Fruit fly (Drosophila melanogaster) whole organism, embryonic: ENCODE measurements around the gene CG44040.

Experiments
- Aef1 ChIP-seq: fragments of 200-800 bp; sonication (Bioruptor generic); IDR thresholded peaks from 3 replicates; pipeline ENCODE4 v1.3.6; 2022; ENCODE audit warnings: missing biosample characterization, missing genetic modification characterization
- Antp ChIP-seq: fragments of 200-800 bp; sonication (Bioruptor generic); optimal IDR thresholded peaks from 3 replicates; lab custom pipeline; 2016; ENCODE audit warnings: missing biosample characterization, missing genetic modification characterization
- CG10543 ChIP-seq: fragments of 200-800 bp; sonication (Bioruptor generic); optimal IDR thresholded peaks from 3 replicates; lab custom pipeline; 2017; ENCODE audit warnings: missing biosample characterization, mild to moderate bottlenecking, missing genetic modification characterization, moderate library complexity
- CG12391 ChIP-seq: fragments of 200-800 bp; sonication (Bioruptor generic); optimal IDR thresholded peaks from 3 replicates; lab custom pipeline; 2018; ENCODE audit warnings: missing biosample characterization, mild to moderate bottlenecking, missing genetic modification characterization, moderate library complexity
- CG13296 ChIP-seq: fragments of 200-800 bp; sonication (Bioruptor generic); optimal IDR thresholded peaks from 3 replicates; lab custom pipeline; 2018; ENCODE audit warnings: missing biosample characterization, mild to moderate bottlenecking, missing genetic modification characterization
- CG13424 ChIP-seq: fragments of 200-800 bp; sonication (Bioruptor generic); optimal IDR thresholded peaks from 2 replicates; lab custom pipeline; 2019; ENCODE audit warnings: missing biosample characterization, mild to moderate bottlenecking, missing genetic modification characterization, moderate library complexity
- CG14014 ChIP-seq: fragments of 200-800 bp; sonication (Bioruptor generic); IDR thresholded peaks from 2 replicates; pipeline ENCODE4 v1.3.6; 2022; ENCODE audit warnings: missing biosample characterization, missing genetic modification characterization
- CG14710 ChIP-seq: fragments of 200-800 bp; sonication (Bioruptor generic); optimal IDR thresholded peaks from 3 replicates; lab custom pipeline; 2019; ENCODE audit warnings: missing biosample characterization, mild to moderate bottlenecking, missing genetic modification characterization, moderate library complexity
- CG1602 ChIP-seq: fragments of 200-800 bp; sonication (Bioruptor generic); optimal IDR thresholded peaks from 3 replicates; lab custom pipeline; 2016; ENCODE audit warnings: missing biosample characterization, missing genetic modification characterization
- CG17829 ChIP-seq: fragments of 200-800 bp; optimal IDR thresholded peaks from 2 replicates; lab custom pipeline; 2019; ENCODE audit warnings: missing biosample characterization, mild to moderate bottlenecking, missing genetic modification characterization, moderate library complexity
- CG2120 ChIP-seq: fragments of 200-800 bp; sonication (Bioruptor generic); optimal IDR thresholded peaks from 3 replicates; lab custom pipeline; 2016; ENCODE audit warnings: missing biosample characterization, missing genetic modification characterization
- CG2202 ChIP-seq: fragments of 200-800 bp; sonication (Bioruptor generic); optimal IDR thresholded peaks from 2 replicates; lab custom pipeline; 2018; ENCODE audit warnings: missing biosample characterization, mild to moderate bottlenecking, missing genetic modification characterization
- CG32772 ChIP-seq: fragments of 200-800 bp; sonication (Bioruptor generic); IDR thresholded peaks from 2 replicates; pipeline ENCODE4 v1.3.6; 2022; ENCODE audit warnings: missing biosample characterization, missing genetic modification characterization
- CG34376 ChIP-seq: fragments of 200-800 bp; sonication (Bioruptor generic); optimal IDR thresholded peaks from 2 replicates; lab custom pipeline; 2018; ENCODE audit warnings: missing biosample characterization, mild to moderate bottlenecking, missing genetic modification characterization
- CG4328 ChIP-seq: fragments of 200-800 bp; sonication (Bioruptor generic); optimal IDR thresholded peaks from 3 replicates; lab custom pipeline; 2017; ENCODE audit warnings: missing biosample characterization, missing genetic modification reagents, missing genetic modification characterization
- CG4360 ChIP-seq: fragments of 200-800 bp; sonication (Bioruptor generic); IDR thresholded peaks from 2 replicates; pipeline ENCODE4 v1.3.6; 2022; ENCODE audit warnings: missing biosample characterization, missing genetic modification characterization
- CG4424 ChIP-seq: fragments of 200-800 bp; sonication (Bioruptor generic); optimal IDR thresholded peaks from 3 replicates; lab custom pipeline; 2016; ENCODE audit warnings: missing biosample characterization, missing genetic modification characterization
- CG4617 ChIP-seq: fragments of 200-800 bp; sonication (Bioruptor generic); optimal IDR thresholded peaks from 3 replicates; lab custom pipeline; 2016; ENCODE audit warnings: missing biosample characterization, missing genetic modification characterization, borderline replicate concordance
- CG7556 ChIP-seq: fragments of 200-800 bp; sonication (Bioruptor generic); optimal IDR thresholded peaks from 2 replicates; lab custom pipeline; 2017; ENCODE audit warnings: missing biosample characterization, mild to moderate bottlenecking, missing genetic modification characterization
- CG8089 ChIP-seq: fragments of 200-800 bp; sonication (Bioruptor generic); optimal IDR thresholded peaks from 3 replicates; lab custom pipeline; 2016; ENCODE audit warnings: missing biosample characterization, missing genetic modification characterization
- Chrac-16 ChIP-seq: fragments of 200-800 bp; sonication (Bioruptor generic); optimal IDR thresholded peaks from 3 replicates; lab custom pipeline; 2016; ENCODE audit warnings: missing biosample characterization, missing genetic modification characterization
- Dll ChIP-seq: fragments of 200-800 bp; sonication (Bioruptor generic); IDR thresholded peaks from 4 replicates; pipeline ENCODE4 v1.3.6; 2022; ENCODE audit warnings: missing biosample characterization, missing genetic modification characterization; ENCODE audit not compliant: partially characterized antibody
- Fer1 ChIP-seq: fragments of 200-800 bp; sonication (Bioruptor generic); optimal IDR thresholded peaks from 2 replicates; lab custom pipeline; 2017; ENCODE audit warnings: missing biosample characterization, mild to moderate bottlenecking, missing genetic modification characterization
- HLH54F ChIP-seq: fragments of 200-800 bp; sonication (Bioruptor generic); optimal IDR thresholded peaks from 3 replicates; lab custom pipeline; 2016; ENCODE audit warnings: missing biosample characterization, missing genetic modification characterization
- HmgZ ChIP-seq: fragments of 200-800 bp; sonication (Bioruptor generic); optimal IDR thresholded peaks from 2 replicates; lab custom pipeline; 2018; ENCODE audit warnings: missing biosample characterization, mild to moderate bottlenecking, missing genetic modification characterization
- Hmr ChIP-seq: fragments of 200-800 bp; sonication (Bioruptor generic); optimal IDR thresholded peaks from 3 replicates; lab custom pipeline; 2017; ENCODE audit warnings: mild to moderate bottlenecking, missing biosample characterization, missing genetic modification reagents, missing genetic modification characterization
- Hr3 ChIP-seq: fragments of 200-800 bp; sonication (Bioruptor generic); optimal IDR thresholded peaks from 3 replicates; lab custom pipeline; 2016; ENCODE audit warnings: missing biosample characterization, missing genetic modification characterization
- Hr51 ChIP-seq, 2 experiments: fragments of 200-800 bp; sonication (Bioruptor generic); optimal IDR thresholded peaks; 2 replicates in 1 of 2; 3 replicates in 1 of 2; lab custom pipeline; 2016 to 2018; ENCODE audit warnings: missing biosample characterization in 2 of 2, missing genetic modification characterization in 2 of 2, mild to moderate bottlenecking in 1 of 2, moderate library complexity in 1 of 2
- Meics ChIP-seq: fragments of 200-800 bp; sonication (Bioruptor generic); optimal IDR thresholded peaks from 2 replicates; lab custom pipeline; 2017; ENCODE audit warnings: missing biosample characterization, mild to moderate bottlenecking, missing genetic modification characterization
- Ptx1 ChIP-seq: fragments of 200-800 bp; sonication (Bioruptor generic); IDR thresholded peaks from 2 replicates; pipeline ENCODE4 v1.3.6; 2022; ENCODE audit warnings: missing biosample characterization, missing genetic modification characterization
- Scr ChIP-seq: fragments of 200-800 bp; sonication (Bioruptor generic); IDR thresholded peaks from 2 replicates; pipeline ENCODE4 v1.3.6; 2022; ENCODE audit warnings: missing biosample characterization, missing genetic modification characterization; ENCODE audit not compliant: partially characterized antibody
- Sry-β ChIP-seq: fragments of 200-800 bp; sonication (Bioruptor generic); optimal IDR thresholded peaks from 2 replicates; lab custom pipeline; 2018; ENCODE audit warnings: missing biosample characterization, mild to moderate bottlenecking, missing genetic modification characterization, moderate library complexity
- Xbp1 ChIP-seq: fragments of 200-800 bp; sonication (Bioruptor generic); optimal IDR thresholded peaks from 3 replicates; lab custom pipeline; 2016; ENCODE audit warnings: missing biosample characterization, mild to moderate bottlenecking, missing genetic modification characterization
- YL-1 ChIP-seq: fragments of 200-800 bp; sonication (Bioruptor generic); optimal IDR thresholded peaks from 3 replicates; lab custom pipeline; 2017; ENCODE audit warnings: missing biosample characterization, mild to moderate bottlenecking, missing genetic modification characterization
- bcd ChIP-seq: fragments of 200-800 bp; sonication (Bioruptor generic); optimal IDR thresholded peaks from 2 replicates; lab custom pipeline; 2017; ENCODE audit warnings: missing biosample characterization, mild to moderate bottlenecking, missing genetic modification characterization
- bsh ChIP-seq, 2 experiments: fragments of 200-800 bp; sonication (Bioruptor generic); optimal IDR thresholded peaks; 2 replicates each; lab custom pipeline; 2017 to 2018; ENCODE audit warnings: mild to moderate bottlenecking in 2 of 2, missing biosample characterization in 2 of 2, missing genetic modification characterization in 2 of 2, moderate library complexity in 1 of 2
- crol ChIP-seq: fragments of 200-800 bp; sonication (Bioruptor generic); IDR thresholded peaks from 2 replicates; pipeline ENCODE4 v1.3.6; 2022; ENCODE audit warnings: missing biosample characterization, missing genetic modification characterization
- dimm ChIP-seq: fragments of 200-800 bp; sonication (Bioruptor generic); IDR thresholded peaks from 2 replicates; pipeline ENCODE4 v1.3.6; 2022; ENCODE audit warnings: missing biosample characterization, missing genetic modification characterization
- dmrt11E ChIP-seq: fragments of 200-800 bp; sonication (Bioruptor generic); optimal IDR thresholded peaks from 3 replicates; lab custom pipeline; 2018; ENCODE audit warnings: missing biosample characterization, mild to moderate bottlenecking, missing genetic modification characterization, moderate library complexity
- exex ChIP-seq: fragments of 200-800 bp; sonication (Bioruptor generic); optimal IDR thresholded peaks from 4 replicates; lab custom pipeline; 2018; ENCODE audit warnings: missing biosample characterization, mild to moderate bottlenecking, missing genetic modification characterization, moderate library complexity
- ind ChIP-seq: fragments of 200-800 bp; sonication (Bioruptor generic); optimal IDR thresholded peaks from 3 replicates; lab custom pipeline; 2016; ENCODE audit warnings: missing biosample characterization, missing genetic modification characterization
- kni ChIP-seq: fragments of 200-800 bp; sonication (Bioruptor generic); optimal IDR thresholded peaks from 3 replicates; lab custom pipeline; 2017; ENCODE audit warnings: mild to moderate bottlenecking, missing biosample characterization, missing genetic modification reagents, missing genetic modification characterization
- lilli ChIP-seq: fragments of 200-800 bp; sonication (Bioruptor generic); optimal IDR thresholded peaks from 3 replicates; lab custom pipeline; 2016; ENCODE audit warnings: missing biosample characterization, missing genetic modification characterization
- maf-S ChIP-seq: fragments of 200-800 bp; sonication (Bioruptor generic); optimal IDR thresholded peaks from 2 replicates; lab custom pipeline; 2016; ENCODE audit warnings: missing biosample characterization, missing genetic modification characterization
- pnt ChIP-seq: fragments of 200-800 bp; sonication (Bioruptor generic); optimal IDR thresholded peaks from 3 replicates; lab custom pipeline; 2016; ENCODE audit warnings: missing biosample characterization, missing genetic modification characterization
- sd ChIP-seq: fragments of 200-800 bp; sonication (Bioruptor generic); optimal IDR thresholded peaks from 3 replicates; lab custom pipeline; 2018; ENCODE audit warnings: missing biosample characterization, mild to moderate bottlenecking, missing genetic modification characterization, moderate library complexity
- tll ChIP-seq, 2 experiments: fragments of 200-800 bp in 1 of 2; fragments of >200 bp in 1 of 2; sonication (Bioruptor generic) in 1 of 2; optimal IDR thresholded peaks; 2 replicates each; lab custom pipeline; 2017 to 2019; ENCODE audit warnings: missing biosample characterization in 2 of 2, missing genetic modification characterization in 2 of 2, mild to moderate bottlenecking in 1 of 2, moderate library complexity in 1 of 2
- trem ChIP-seq: fragments of 200-800 bp; optimal IDR thresholded peaks from 3 replicates; lab custom pipeline; 2019; ENCODE audit warnings: missing biosample characterization, mild to moderate bottlenecking, missing genetic modification characterization, moderate library complexity
- ttk ChIP-seq: fragments of 200-800 bp; sonication (Bioruptor generic); IDR thresholded peaks from 2 replicates; pipeline ENCODE4 v2.1.2; 2022; ENCODE audit warnings: missing biosample characterization, missing genetic modification characterization

The CG44040 gene

dm6 chr3R:15350993-15351426 lies 30.8 kb downstream of the CG44040 start, which contains the start of the genes Trs33 and Tmtc4 (continued):
- TF ChIP-seq bcd (GFP tag; lab: Kevin White, UChicago) (peak; percentile 26), CG8089 (GFP tag; lab: Kevin White, UChicago) (no peak), CG32772 (GFP tag; lab: Robert Waterston, UW) (no peak), Fer1 (GFP tag; lab: Kevin White, UChicago) (peak; percentile 56), CG1602 (peak; percentile 15), Aef1 (GFP tag; lab: Robert Waterston, UW) (peak; percentile 43; the same call in 2 of the 3 replicates), CG4424 (GFP tag; lab: Kevin White, UChicago) (peak; percentile 26), Scr (GFP tag; lab: Robert Waterston, UW) (peak; percentile 33; the same call in 1 of the 2 replicates), trem (tag; lab: Kevin White, UChicago) (peak; percentile 76), Hmr (peak; percentile 30), crol (peak; percentile 27; the same call in 1 of the 2 replicates), CG2120 (GFP tag; lab: Kevin White, UChicago) (peak; percentile 56), Chrac-16 (GFP tag; lab: Kevin White, UChicago) (peak; percentile 1), Meics (GFP tag; lab: Kevin White, UChicago) (peak; percentile 34), CG13296 (peak; percentile 12), pnt (no peak), CG7556 (GFP tag; lab: Kevin White, UChicago) (peak; percentile 34), CG14710 (tag; lab: Kevin White, UChicago) (peak; percentile 62), CG10543 (GFP tag; lab: Kevin White, UChicago) (peak; percentile 17), YL-1 (GFP tag; lab: Kevin White, UChicago) (peak; percentile 11), exex (tag; lab: Kevin White, UChicago) (peak; percentile 22), Hr3 (GFP tag; lab: Kevin White, UChicago) (peak; percentile 44), CG17829 (peak; percentile 65), ttk (no peak), CG4328 (peak; percentile 29), Antp (GFP tag; lab: Kevin White, UChicago) (no peak), CG12391 (peak; percentile 72), Sry-β (GFP tag; lab: Kevin White, UChicago) (peak; percentile 89), kni (GFP tag; lab: Kevin White, UChicago) (peak; percentile 99), lilli (GFP tag; lab: Kevin White, UChicago) (peak; percentile 16), HLH54F (GFP tag; lab: Kevin White, UChicago) (no peak), CG14014 (GFP tag; lab: Robert Waterston, UW) (no peak), CG4360 (peak; percentile 41; the same call in 1 of the 2 replicates), dmrt11E (peak; percentile 28), CG13424 (tag; lab: Kevin White, UChicago) (peak; percentile 67), CG4617 (GFP tag; lab: Kevin White, UChicago) (peak; percentile 72), Xbp1 (GFP tag; lab: Kevin White, UChicago) (peak; percentile 27), maf-S (GFP tag; lab: Kevin White, UChicago) (no peak), HmgZ (peak; percentile 74), tll (GFP tag; optimal IDR thresholded peaks at IDR 0.05; lab: Kevin White, UChicago) (no peak), CG34376 (GFP tag; lab: Kevin White, UChicago) (peak; percentile 15), Hr51 (GFP tag; optimal IDR thresholded peaks at IDR 0.05; lab: Kevin White, UChicago) (no peak), Dll (GFP tag; lab: Robert Waterston, UW) (0 out of 4 replicates have a peak, but pooled peaks have one; percentile 10), ind (GFP tag; lab: Kevin White, UChicago) (peak; percentile 50), dimm (GFP tag; lab: Robert Waterston, UW) (no peak), CG2202 (tag; lab: Kevin White, UChicago) (no peak), Ptx1 (0 out of 2 replicates have a peak, but pooled peaks have one; percentile 33), sd (tag; lab: Kevin White, UChicago) (peak; percentile 42), bsh (GFP tag; optimal IDR thresholded peaks at IDR 0.05; lab: Kevin White, UChicago) (peak in 1 of 2 experiments; percentile 25)
